Fruit fly (Drosophila melanogaster) Kc167 (cell line): ENCODE data around the gene Ptpmeg.

Experiments used
- h ChIP-seq: fragments of >200 bp; optimal IDR thresholded peaks from 3 replicates; lab custom pipeline; 2018; ENCODE audit warnings: missing external identifiers
- insv ChIP-seq: fragments of >200 bp; optimal IDR thresholded peaks from 3 replicates; lab custom pipeline; 2018; ENCODE audit warnings: missing external identifiers

DNA sequence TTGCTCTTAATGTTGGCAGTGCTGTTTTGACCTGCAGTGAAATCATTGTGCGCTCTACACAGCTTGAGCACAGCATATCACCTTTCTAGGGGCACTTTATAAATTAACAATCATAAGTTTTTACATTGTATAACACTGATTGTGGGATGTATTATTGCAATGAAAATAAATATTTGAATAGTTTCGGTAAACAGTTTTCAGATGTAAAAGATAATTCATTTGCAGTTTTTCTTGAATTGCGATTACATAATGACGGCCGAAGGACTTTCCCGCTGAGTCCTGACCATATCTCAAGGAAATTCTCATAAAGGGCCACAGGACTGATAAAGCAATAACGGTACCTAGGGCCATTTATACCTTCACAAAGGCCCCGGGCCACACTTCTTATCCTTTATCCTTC, 46.7 kb downstream of the Ptpmeg start:
- TF ChIP-seq h (no peak), insv (lab: Kevin White, UChicago) (no peak)
